Fruit fly (Drosophila melanogaster) whole organism, embryonic: ENCODE data around the gene CheA75a.

ENCODE experiments used
- Aef1 ChIP-seq: fragments of 200-800 bp; sonication (Bioruptor generic); IDR thresholded peaks from 3 replicates; pipeline ENCODE4 v1.3.6; 2022; ENCODE audit warnings: missing biosample characterization, missing genetic modification characterization
- Asciz ChIP-seq: fragments of 200-800 bp; sonication (Bioruptor generic); optimal IDR thresholded peaks from 2 replicates; lab custom pipeline; 2017; ENCODE audit warnings: missing biosample characterization, mild to moderate bottlenecking, missing genetic modification characterization, missing genetic modification reagents
- Bteb2 ChIP-seq: fragments of 200-800 bp; sonication (Bioruptor generic); optimal IDR thresholded peaks from 2 replicates; lab custom pipeline; 2016; ENCODE audit warnings: missing biosample characterization, missing genetic modification characterization
- CG10147 ChIP-seq: fragments of 200-800 bp; sonication (Bioruptor generic); optimal IDR thresholded peaks from 2 replicates; lab custom pipeline; 2019; ENCODE audit warnings: missing biosample characterization, mild to moderate bottlenecking, missing genetic modification characterization, moderate library complexity
- CG1024 ChIP-seq: fragments of 200-800 bp; sonication (Bioruptor generic); IDR thresholded peaks from 2 replicates; pipeline ENCODE4 v1.3.6; 2022; ENCODE audit warnings: missing biosample characterization, missing genetic modification characterization
- CG11398 ChIP-seq: fragments of 200-800 bp; sonication (Bioruptor generic); optimal IDR thresholded peaks from 2 replicates; lab custom pipeline; 2016; ENCODE audit warnings: missing biosample characterization, missing genetic modification characterization
- CG12299 ChIP-seq: fragments of 200-800 bp; sonication (Bioruptor generic); optimal IDR thresholded peaks from 2 replicates; lab custom pipeline; 2018; ENCODE audit warnings: missing biosample characterization, mild to moderate bottlenecking, missing genetic modification characterization
- CG13123 ChIP-seq: fragments of 200-800 bp; sonication (Bioruptor generic); optimal IDR thresholded peaks from 2 replicates; lab custom pipeline; 2016; ENCODE audit warnings: missing biosample characterization, missing genetic modification characterization
- CG13287 ChIP-seq: fragments of 200-800 bp; sonication (Bioruptor generic); IDR thresholded peaks from 2 replicates; pipeline ENCODE4 v1.3.6; 2022; ENCODE audit warnings: missing biosample characterization, missing genetic modification characterization; ENCODE audit not compliant: partially characterized antibody
- CG14667 ChIP-seq: fragments of 200-800 bp; sonication (Bioruptor generic); IDR thresholded peaks from 2 replicates; pipeline ENCODE4 v1.3.6; 2022; ENCODE audit warnings: missing biosample characterization, missing genetic modification characterization
- CG15479 ChIP-seq: fragments of 200-800 bp; sonication (Bioruptor generic); optimal IDR thresholded peaks from 3 replicates; lab custom pipeline; 2019; ENCODE audit warnings: missing biosample characterization, mild to moderate bottlenecking, missing genetic modification characterization, moderate library complexity
- CG15601 ChIP-seq: fragments of 200-800 bp; sonication (Bioruptor generic); optimal IDR thresholded peaks from 3 replicates; lab custom pipeline; 2019; ENCODE audit warnings: missing biosample characterization, mild to moderate bottlenecking, missing genetic modification characterization, moderate library complexity
- CG17328 ChIP-seq: fragments of 200-800 bp; sonication (Bioruptor generic); IDR thresholded peaks from 2 replicates; pipeline ENCODE4 v1.3.6; 2022; ENCODE audit warnings: missing biosample characterization, missing genetic modification characterization
- CG17361 ChIP-seq: fragments of 200-800 bp; sonication (Bioruptor generic); IDR thresholded peaks from 3 replicates; pipeline ENCODE4 v1.3.6; 2022; ENCODE audit warnings: missing biosample characterization, missing genetic modification characterization
- CG2129 ChIP-seq: fragments of 200-800 bp; sonication (Bioruptor generic); IDR thresholded peaks from 2 replicates; pipeline ENCODE4 v1.3.6; 2022; ENCODE audit warnings: missing biosample characterization, missing genetic modification characterization; ENCODE audit not compliant: partially characterized antibody
- CG30431 ChIP-seq: fragments of 200-800 bp; sonication (Bioruptor generic); optimal IDR thresholded peaks from 2 replicates; lab custom pipeline; 2017; ENCODE audit warnings: missing biosample characterization, missing genetic modification characterization
- CG31365 ChIP-seq: fragments of 200-800 bp; sonication (Bioruptor generic); optimal IDR thresholded peaks from 2 replicates; lab custom pipeline; 2018; ENCODE audit warnings: missing biosample characterization, mild to moderate bottlenecking, missing genetic modification characterization
- CG3163 ChIP-seq: fragments of 200-800 bp; sonication (Bioruptor generic); optimal IDR thresholded peaks from 3 replicates; lab custom pipeline; 2016; ENCODE audit warnings: missing biosample characterization, missing genetic modification characterization
- CG33557 ChIP-seq: fragments of 200-800 bp; sonication (Bioruptor generic); optimal IDR thresholded peaks from 2 replicates; lab custom pipeline; 2019; ENCODE audit warnings: missing biosample characterization, mild to moderate bottlenecking, missing genetic modification characterization, moderate library complexity
- CG34376 ChIP-seq: fragments of 200-800 bp; sonication (Bioruptor generic); optimal IDR thresholded peaks from 2 replicates; lab custom pipeline; 2018; ENCODE audit warnings: missing biosample characterization, mild to moderate bottlenecking, missing genetic modification characterization
- CG4282 ChIP-seq: fragments of 200-800 bp; sonication (Bioruptor generic); optimal IDR thresholded peaks from 2 replicates; lab custom pipeline; 2016; ENCODE audit warnings: missing biosample characterization, missing genetic modification characterization
- CG4360 ChIP-seq: fragments of 200-800 bp; sonication (Bioruptor generic); IDR thresholded peaks from 2 replicates; pipeline ENCODE4 v1.3.6; 2022; ENCODE audit warnings: missing biosample characterization, missing genetic modification characterization
- CG4820 ChIP-seq: fragments of 200-800 bp; sonication (Bioruptor generic); optimal IDR thresholded peaks from 3 replicates; lab custom pipeline; 2016; ENCODE audit warnings: missing biosample characterization, missing genetic modification characterization
- CG6791 ChIP-seq: fragments of 200-800 bp; sonication (Bioruptor generic); IDR thresholded peaks from 3 replicates; pipeline ENCODE4 v1.3.6; 2022; ENCODE audit warnings: missing biosample characterization, missing genetic modification characterization; ENCODE audit not compliant: partially characterized antibody
- CG8290 ChIP-seq, 3 experiments: fragments of 200-800 bp; sonication (Bioruptor generic); optimal IDR thresholded peaks; 2 replicates each; lab custom pipeline; 2016 to 2019; ENCODE audit warnings: missing biosample characterization in 3 of 3, missing genetic modification characterization in 3 of 3, mild to moderate bottlenecking in 2 of 3, moderate library complexity in 1 of 3
- CTCF ChIP-seq: fragments of 200-800 bp; sonication (Bioruptor generic); optimal IDR thresholded peaks from 2 replicates; lab custom pipeline; 2017; ENCODE audit warnings: missing biosample characterization, mild to moderate bottlenecking, missing genetic modification characterization, moderate library complexity
- Eip74EF ChIP-seq, 2 experiments: fragments of 200-800 bp in 1 of 2; fragments of >200 bp in 1 of 2; sonication (Bioruptor generic) in 1 of 2; optimal IDR thresholded peaks; 2 replicates each; lab custom pipeline; 2017 to 2019; ENCODE audit warnings: missing biosample characterization in 2 of 2, missing genetic modification characterization in 2 of 2, mild to moderate bottlenecking in 1 of 2, moderate library complexity in 1 of 2
- Ets97D ChIP-seq: fragments of 200-800 bp; sonication (Bioruptor generic); optimal IDR thresholded peaks from 3 replicates; lab custom pipeline; 2016; ENCODE audit warnings: missing biosample characterization, missing genetic modification characterization
- Gug ChIP-seq: fragments of 200-800 bp; sonication (Bioruptor generic); IDR thresholded peaks from 4 replicates; pipeline ENCODE4 v1.3.6; 2022; ENCODE audit warnings: missing biosample characterization, missing genetic modification characterization
- HmgD ChIP-seq: fragments of 200-800 bp; sonication (Bioruptor generic); optimal IDR thresholded peaks from 3 replicates; lab custom pipeline; 2016; ENCODE audit warnings: missing biosample characterization, missing genetic modification characterization
- Kr ChIP-seq: fragments of 200-800 bp; sonication (Bioruptor generic); optimal IDR thresholded peaks from 2 replicates; lab custom pipeline; 2017; ENCODE audit warnings: missing biosample characterization, mild to moderate bottlenecking, missing genetic modification characterization
- MBD-R2 ChIP-seq: fragments of 200-800 bp; sonication (Bioruptor generic); IDR thresholded peaks from 2 replicates; pipeline ENCODE4 v1.3.6; 2022; ENCODE audit warnings: missing biosample characterization, missing genetic modification characterization
- Mrtf ChIP-seq: fragments of 200-800 bp; sonication (Bioruptor generic); IDR thresholded peaks from 3 replicates; pipeline ENCODE4 v1.3.6; 2022; ENCODE audit warnings: missing biosample characterization, missing genetic modification characterization
- Pdp1 ChIP-seq, 2 experiments: fragments of 200-800 bp; sonication (Bioruptor generic); optimal IDR thresholded peaks; 3 replicates each; lab custom pipeline; 2016; ENCODE audit warnings: missing biosample characterization in 2 of 2, missing genetic modification characterization in 2 of 2, mild to moderate bottlenecking in 1 of 2, moderate library complexity in 1 of 2
- Sry-δ ChIP-seq: fragments of 200-800 bp; sonication (Bioruptor generic); optimal IDR thresholded peaks from 2 replicates; lab custom pipeline; 2016; ENCODE audit warnings: missing biosample characterization, missing genetic modification characterization
- YL-1 ChIP-seq: fragments of 200-800 bp; sonication (Bioruptor generic); optimal IDR thresholded peaks from 3 replicates; lab custom pipeline; 2017; ENCODE audit warnings: missing biosample characterization, mild to moderate bottlenecking, missing genetic modification characterization
- al ChIP-seq: fragments of 200-800 bp; sonication (Bioruptor generic); IDR thresholded peaks from 2 replicates; pipeline ENCODE4 v1.3.6; 2022; ENCODE audit warnings: missing biosample characterization, missing genetic modification characterization
- ap ChIP-seq: fragments of 200-800 bp; sonication (Bioruptor generic); IDR thresholded peaks from 2 replicates; pipeline ENCODE4 v1.3.6; 2022; ENCODE audit warnings: missing biosample characterization, missing genetic modification characterization
- az2 ChIP-seq: fragments of 200-800 bp; sonication (Bioruptor generic); optimal IDR thresholded peaks from 3 replicates; lab custom pipeline; 2016; ENCODE audit warnings: missing biosample characterization, missing genetic modification characterization
- btn ChIP-seq: fragments of 200-800 bp; sonication (Bioruptor generic); optimal IDR thresholded peaks from 2 replicates; lab custom pipeline; 2016; ENCODE audit warnings: missing biosample characterization, missing genetic modification characterization
- dati ChIP-seq: fragments of 200-800 bp; sonication (Bioruptor generic); IDR thresholded peaks from 2 replicates; pipeline ENCODE4 v1.3.6; 2022; ENCODE audit warnings: missing biosample characterization, missing genetic modification characterization
- dmrt11E ChIP-seq: fragments of 200-800 bp; sonication (Bioruptor generic); optimal IDR thresholded peaks from 3 replicates; lab custom pipeline; 2018; ENCODE audit warnings: missing biosample characterization, mild to moderate bottlenecking, missing genetic modification characterization, moderate library complexity
- hbn ChIP-seq: fragments of 200-800 bp; sonication (Bioruptor generic); IDR thresholded peaks from 2 replicates; pipeline ENCODE4 v1.3.6; 2022; ENCODE audit warnings: missing biosample characterization, missing genetic modification characterization; ENCODE audit not compliant: partially characterized antibody
- ken ChIP-seq: fragments of 200-800 bp; sonication (Bioruptor generic); IDR thresholded peaks from 3 replicates; pipeline ENCODE4 v1.3.6; 2022; ENCODE audit warnings: missing biosample characterization, missing genetic modification characterization
- maf-S ChIP-seq: fragments of 200-800 bp; sonication (Bioruptor generic); optimal IDR thresholded peaks from 2 replicates; lab custom pipeline; 2016; ENCODE audit warnings: missing biosample characterization, missing genetic modification characterization
- mam ChIP-seq: fragments of 200-800 bp; sonication (Bioruptor generic); optimal IDR thresholded peaks from 3 replicates; lab custom pipeline; 2016; ENCODE audit warnings: missing biosample characterization, missing genetic modification characterization
- psq ChIP-seq: fragments of 200-800 bp; sonication (Bioruptor generic); optimal IDR thresholded peaks from 2 replicates; lab custom pipeline; 2017; ENCODE audit warnings: missing biosample characterization, missing genetic modification characterization
- sqz ChIP-seq: fragments of 200-800 bp; sonication (Bioruptor generic); optimal IDR thresholded peaks from 3 replicates; lab custom pipeline; 2018; ENCODE audit warnings: missing biosample characterization, mild to moderate bottlenecking, missing genetic modification characterization
- stwl ChIP-seq: fragments of 200-800 bp; sonication (Bioruptor generic); optimal IDR thresholded peaks from 3 replicates; lab custom pipeline; 2018; ENCODE audit warnings: missing biosample characterization, mild to moderate bottlenecking, missing genetic modification characterization, moderate library complexity
- trh ChIP-seq: fragments of 200-800 bp; sonication (Bioruptor generic); optimal IDR thresholded peaks from 2 replicates; lab custom pipeline; 2016; ENCODE audit warnings: missing biosample characterization, missing genetic modification characterization
- vnd ChIP-seq: fragments of 200-800 bp; sonication (Bioruptor generic); IDR thresholded peaks from 3 replicates; pipeline ENCODE4 v1.3.6; 2022; ENCODE audit warnings: missing biosample characterization, missing genetic modification characterization; ENCODE audit not compliant: partially characterized antibody

The CheA75a gene

DNA sequence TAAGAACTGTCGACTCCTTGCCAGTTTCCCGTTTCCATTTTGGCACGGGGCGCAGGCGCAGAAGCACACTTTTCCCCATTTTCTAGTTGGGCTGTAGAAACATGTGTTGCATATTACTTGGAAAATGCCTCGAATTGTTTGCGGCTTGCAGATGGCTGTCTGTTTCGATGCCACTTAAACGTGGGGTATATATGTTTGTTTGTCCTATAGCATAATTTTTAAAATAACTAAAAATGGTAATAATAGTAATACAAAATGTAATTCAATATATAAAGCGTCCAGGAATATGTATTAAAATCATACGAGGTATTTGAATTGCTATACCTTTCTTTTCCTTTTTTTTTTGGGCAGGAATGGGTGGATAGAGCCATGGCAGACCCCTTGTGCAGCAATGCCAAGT, 1.2 kb upstream of the CheA75a start (continued):
- no peak for TF ChIP-seq dati (GFP tag; lab: Robert Waterston, UW)
- peak; percentile 32 for TF ChIP-seq stwl (tag; lab: Kevin White, UChicago)
- TF ChIP-seq CG13287 (GFP tag; lab: Robert Waterston, UW): no peak
- TF ChIP-seq Eip74EF (GFP tag; optimal IDR thresholded peaks at IDR 0.05; lab: Kevin White, UChicago): peak in 1 of 2 experiments; percentile 22
- TF ChIP-seq CG31365 (tag; lab: Kevin White, UChicago): no peak
- TF ChIP-seq Asciz (GFP tag; lab: Kevin White, UChicago): peak; percentile 60
- TF ChIP-seq trh (GFP tag; lab: Kevin White, UChicago): no peak
- TF ChIP-seq MBD-R2 (GFP tag; lab: Robert Waterston, UW): no peak
- peak; percentile 20 for TF ChIP-seq CG8290 (GFP tag; optimal IDR thresholded peaks at IDR 0.05; lab: Kevin White, UChicago)
- TF ChIP-seq CG8290 (tag; optimal IDR thresholded peaks at IDR 0.05; lab: Kevin White, UChicago): no peak
- TF ChIP-seq CG14667: 0 out of 2 replicates have a peak, but pooled peaks have one; percentile 16
- TF ChIP-seq CG2129 (GFP tag; lab: Robert Waterston, UW): no peak
- peak; percentile 61 for TF ChIP-seq CG30431
- TF ChIP-seq Ets97D (GFP tag; lab: Kevin White, UChicago): no peak
- peak; percentile 92 for TF ChIP-seq dmrt11E (tag; lab: Kevin White, UChicago)
- TF ChIP-seq az2 (GFP tag; lab: Kevin White, UChicago): peak; percentile 71
- no peak for TF ChIP-seq hbn
- TF ChIP-seq Sry-δ (GFP tag; lab: Kevin White, UChicago): no peak
- TF ChIP-seq Aef1 (GFP tag; lab: Robert Waterston, UW): no peak
- TF ChIP-seq CG11398 (GFP tag; lab: Kevin White, UChicago): no peak
- TF ChIP-seq Bteb2 (GFP tag; lab: Kevin White, UChicago): no peak
- peak; percentile 83 for TF ChIP-seq CG15601 (tag; lab: Kevin White, UChicago)
- no peak for TF ChIP-seq YL-1
- peak; percentile 58; the same call in 1 of the 3 replicates for TF ChIP-seq ken (GFP tag; lab: Robert Waterston, UW)
- no peak for TF ChIP-seq HmgD (GFP tag; lab: Kevin White, UChicago)
- TF ChIP-seq CG17328: peak; percentile 82
- peak in 1 of 2 experiments; percentile 4 for TF ChIP-seq Pdp1 (GFP tag; optimal IDR thresholded peaks at IDR 0.05; lab: Kevin White, UChicago)
- no peak for TF ChIP-seq CG6791 (GFP tag; lab: Robert Waterston, UW)
- no peak for TF ChIP-seq CG4282 (GFP tag; lab: Kevin White, UChicago)
- TF ChIP-seq Mrtf (GFP tag; lab: Robert Waterston, UW): no peak
- TF ChIP-seq al (GFP tag; lab: Robert Waterston, UW): no peak
- TF ChIP-seq CTCF (GFP tag; lab: Kevin White, UChicago): no peak
- peak; percentile 33 for TF ChIP-seq ap
- no peak for TF ChIP-seq CG12299 (tag; lab: Kevin White, UChicago)
- TF ChIP-seq maf-S (GFP tag; lab: Kevin White, UChicago): no peak
- no peak for TF ChIP-seq CG1024 (GFP tag; lab: Robert Waterston, UW)
- no peak for TF ChIP-seq Kr (GFP tag; lab: Kevin White, UChicago)
- TF ChIP-seq CG17361 (GFP tag; lab: Robert Waterston, UW): peak; percentile 75
- TF ChIP-seq vnd (GFP tag; lab: Robert Waterston, UW): no peak
- no peak for TF ChIP-seq btn
- no peak for TF ChIP-seq CG3163 (GFP tag; lab: Kevin White, UChicago)
- 0 out of 2 replicates have a peak, but pooled peaks have one; percentile 10 for TF ChIP-seq CG4360 (GFP tag; lab: Robert Waterston, UW)
- no peak for TF ChIP-seq CG15479
- TF ChIP-seq CG13123: no peak
- peak; percentile 45 for TF ChIP-seq CG4820 (GFP tag; lab: Kevin White, UChicago)
- peak; percentile 72 for TF ChIP-seq sqz
- TF ChIP-seq mam (GFP tag; lab: Kevin White, UChicago): no peak
- peak; percentile 77 for TF ChIP-seq CG33557 (GFP tag; lab: Kevin White, UChicago)
- TF ChIP-seq psq (GFP tag; lab: Kevin White, UChicago): peak; percentile 10
- TF ChIP-seq Gug (GFP tag; lab: Robert Waterston, UW): peak; percentile 36; the same call in 2 of the 4 replicates
- TF ChIP-seq CG34376: no peak
- TF ChIP-seq CG10147 (GFP tag; lab: Kevin White, UChicago): no peak
